Worm (Caenorhabditis elegans) whole organism, L4 larva: ENCODE data around the gene R04F11.5.

Experiments
- F26F4.8 ChIP-seq: fragments of 200-800 bp; sonication (Bioruptor generic); conservative IDR thresholded peaks from 2 replicates; pipeline ENCODE4 v1.3.6; 2022; ENCODE audit warnings: missing genetic modification characterization, missing compliant biosample characterization
- F44E2.7 ChIP-seq: fragments of 200-800 bp; sonication (Bioruptor generic); IDR thresholded peaks from 2 replicates; pipeline ENCODE4 v2.1.2; 2022; ENCODE audit warnings: missing genetic modification characterization, missing compliant biosample characterization
- F49E8.2 ChIP-seq: sonication (generic microtip); optimal IDR thresholded peaks from 2 replicates; lab custom pipeline; 2016; ENCODE audit warnings: missing compliant biosample characterization, mild to moderate bottlenecking, missing genetic modification characterization, borderline replicate concordance
- T20F7.1 ChIP-seq: fragments of 200-800 bp; sonication (Bioruptor generic); optimal IDR thresholded peaks from 2 replicates; lab custom pipeline; 2018; ENCODE audit warnings: mild to moderate bottlenecking, missing genetic modification characterization, missing compliant biosample characterization
- ZK546.5 ChIP-seq, 2 experiments: sonication (generic microtip); optimal IDR thresholded peaks; 2 replicates each; lab custom pipeline; 2017; ENCODE audit warnings: missing biosample characterization in 2 of 2, missing genetic modification characterization in 2 of 2
- aly-2 ChIP-seq: sonication (generic microtip); optimal IDR thresholded peaks from 2 replicates; lab custom pipeline; 2018; ENCODE audit warnings: missing biosample characterization, missing genetic modification characterization
- ceh-20 ChIP-seq: fragments of 200-800 bp; sonication (Bioruptor generic); IDR thresholded peaks from 2 replicates; pipeline ENCODE4 v1.3.6; 2022; ENCODE audit warnings: missing genetic modification reagents, missing genetic modification characterization, missing compliant biosample characterization
- ceh-44 ChIP-seq: fragments of 200-800 bp; sonication (Bioruptor generic); IDR thresholded peaks from 2 replicates; pipeline ENCODE4 v1.3.6; 2022; ENCODE audit warnings: missing genetic modification reagents, missing genetic modification characterization, missing compliant biosample characterization
- ceh-82 ChIP-seq: sonication (generic microtip); optimal IDR thresholded peaks from 2 replicates; lab custom pipeline; 2017; ENCODE audit warnings: missing biosample characterization, missing genetic modification characterization
- ctbp-1 ChIP-seq: fragments of 200-800 bp; sonication (Bioruptor generic); IDR thresholded peaks from 2 replicates; pipeline ENCODE4 v1.3.6; 2022; ENCODE audit warnings: missing genetic modification reagents, missing genetic modification characterization, missing compliant biosample characterization
- duxl-1 ChIP-seq: sonication (generic microtip); optimal IDR thresholded peaks from 2 replicates; lab custom pipeline; 2016; ENCODE audit warnings: mild to moderate bottlenecking, missing genetic modification characterization, moderate library complexity, missing compliant biosample characterization; ENCODE audit not compliant: poor library complexity
- egl-27 ChIP-seq: sonication (generic microtip); optimal IDR thresholded peaks from 3 replicates; lab custom pipeline; 2017; ENCODE audit warnings: missing biosample characterization, missing genetic modification reagents, missing genetic modification characterization
- egl-43 ChIP-seq: fragments of 200-800 bp; sonication (Bioruptor generic); IDR thresholded peaks from 2 replicates; pipeline ENCODE4 v1.3.6; 2022; ENCODE audit warnings: missing genetic modification reagents, missing genetic modification characterization, missing compliant biosample characterization
- fos-1 ChIP-seq: fragments of 150-350 bp; optimal IDR thresholded peaks from 2 replicates; lab custom pipeline; 2014; ENCODE audit warnings: missing biosample characterization, missing genetic modification characterization
- hmg-1.1 ChIP-seq: fragments of 200-800 bp; sonication (Bioruptor generic); IDR thresholded peaks from 2 replicates; pipeline ENCODE4 v1.3.6; 2022; ENCODE audit warnings: missing genetic modification reagents, missing genetic modification characterization, missing compliant biosample characterization
- lim-7 ChIP-seq: fragments of 200-800 bp; sonication (Bioruptor generic); IDR thresholded peaks from 2 replicates; pipeline ENCODE4 v1.3.6; 2022; ENCODE audit warnings: missing genetic modification characterization, missing compliant biosample characterization
- lin-29 ChIP-seq: fragments of 200-800 bp; sonication (Bioruptor generic); IDR thresholded peaks from 2 replicates; pipeline ENCODE4 v1.3.6; 2022; ENCODE audit warnings: missing genetic modification reagents, missing genetic modification characterization, missing compliant biosample characterization
- lin-38 ChIP-seq: fragments of 200-800 bp; sonication (Bioruptor generic); IDR thresholded peaks from 2 replicates; pipeline ENCODE4 v1.3.6; 2022; ENCODE audit warnings: missing genetic modification reagents, missing genetic modification characterization, missing compliant biosample characterization
- lsy-2 ChIP-seq, 2 experiments: fragments of 150-350 bp in 1 of 2; sonication (generic microtip) in 1 of 2; optimal IDR thresholded peaks; 2 replicates each; lab custom pipeline; 2014 to 2017; ENCODE audit warnings: missing biosample characterization in 2 of 2, missing genetic modification characterization in 2 of 2
- mdt-29 ChIP-seq: fragments of 200-800 bp; sonication (Bioruptor generic); IDR thresholded peaks from 2 replicates; pipeline ENCODE4 v1.3.6; 2022; ENCODE audit warnings: missing genetic modification reagents, missing genetic modification characterization, missing compliant biosample characterization
- mxl-2 ChIP-seq: fragments of 200-800 bp; sonication (Bioruptor generic); conservative IDR thresholded peaks from 2 replicates; pipeline ENCODE4 v1.3.6; 2022; ENCODE audit warnings: missing genetic modification reagents, missing genetic modification characterization, missing compliant biosample characterization
- mxl-3 ChIP-seq: fragments of 200-800 bp; sonication (Bioruptor generic); optimal IDR thresholded peaks from 2 replicates; lab custom pipeline; 2018; ENCODE audit warnings: mild to moderate bottlenecking, missing genetic modification characterization, missing compliant biosample characterization
- nhr-11 ChIP-seq: fragments of 150-350 bp; optimal IDR thresholded peaks from 2 replicates; lab custom pipeline; 2014; ENCODE audit warnings: missing biosample characterization, missing genetic modification characterization
- nhr-237 ChIP-seq: sonication (generic microtip); optimal IDR thresholded peaks from 2 replicates; lab custom pipeline; 2017; ENCODE audit warnings: missing biosample characterization, missing genetic modification characterization
- nhr-28 ChIP-seq: fragments of 150-350 bp; optimal IDR thresholded peaks from 2 replicates; lab custom pipeline; 2014; ENCODE audit warnings: missing biosample characterization, missing genetic modification characterization
- pqm-1 ChIP-seq: sonication (generic microtip); optimal IDR thresholded peaks from 2 replicates; lab custom pipeline; 2017; ENCODE audit warnings: missing biosample characterization, missing genetic modification characterization
- rbr-2 ChIP-seq: sonication (generic microtip); optimal IDR thresholded peaks from 2 replicates; lab custom pipeline; 2016; ENCODE audit warnings: missing genotype, missing genetic modification characterization, missing compliant biosample characterization
- sdz-12 ChIP-seq: fragments of 200-800 bp; sonication (Bioruptor generic); optimal IDR thresholded peaks from 2 replicates; lab custom pipeline; 2018; ENCODE audit warnings: mild to moderate bottlenecking, missing genetic modification characterization, missing compliant biosample characterization
- skn-1 ChIP-seq: fragments of 150-350 bp; optimal IDR thresholded peaks from 2 replicates; lab custom pipeline; 2014; ENCODE audit warnings: missing biosample characterization, missing genetic modification characterization
- snpc-1.2 ChIP-seq: fragments of 200-800 bp; sonication (Bioruptor generic); IDR thresholded peaks from 2 replicates; pipeline ENCODE4 v1.3.6; 2022; ENCODE audit warnings: missing genetic modification reagents, missing genetic modification characterization, missing compliant biosample characterization
- spr-1 ChIP-seq: sonication (generic microtip); optimal IDR thresholded peaks from 2 replicates; lab custom pipeline; 2016; ENCODE audit warnings: mild to moderate bottlenecking, missing genetic modification characterization, missing compliant biosample characterization
- tag-97 ChIP-seq: fragments of 200-800 bp; sonication (Bioruptor generic); IDR thresholded peaks from 2 replicates; pipeline ENCODE4 v1.3.6; 2022; ENCODE audit warnings: missing genetic modification characterization, missing compliant biosample characterization
- unc-130 ChIP-seq: sonication (generic microtip); optimal IDR thresholded peaks from 2 replicates; lab custom pipeline; 2016; ENCODE audit warnings: missing genetic modification reagents, missing genetic modification characterization, missing compliant biosample characterization
- vab-7 ChIP-seq: fragments of 200-800 bp; sonication (Bioruptor generic); IDR thresholded peaks from 2 replicates; pipeline ENCODE4 v1.3.6; 2022; ENCODE audit warnings: missing genetic modification reagents, missing genetic modification characterization, missing compliant biosample characterization
- zag-1 ChIP-seq: fragments of 150-350 bp; optimal IDR thresholded peaks from 2 replicates; lab custom pipeline; 2014; ENCODE audit warnings: missing biosample characterization, missing genetic modification characterization
- zip-2 ChIP-seq: fragments of 150-350 bp; optimal IDR thresholded peaks from 2 replicates; lab custom pipeline; 2014; ENCODE audit warnings: missing biosample characterization, missing genetic modification characterization

Gene R04F11.5

DNA sequence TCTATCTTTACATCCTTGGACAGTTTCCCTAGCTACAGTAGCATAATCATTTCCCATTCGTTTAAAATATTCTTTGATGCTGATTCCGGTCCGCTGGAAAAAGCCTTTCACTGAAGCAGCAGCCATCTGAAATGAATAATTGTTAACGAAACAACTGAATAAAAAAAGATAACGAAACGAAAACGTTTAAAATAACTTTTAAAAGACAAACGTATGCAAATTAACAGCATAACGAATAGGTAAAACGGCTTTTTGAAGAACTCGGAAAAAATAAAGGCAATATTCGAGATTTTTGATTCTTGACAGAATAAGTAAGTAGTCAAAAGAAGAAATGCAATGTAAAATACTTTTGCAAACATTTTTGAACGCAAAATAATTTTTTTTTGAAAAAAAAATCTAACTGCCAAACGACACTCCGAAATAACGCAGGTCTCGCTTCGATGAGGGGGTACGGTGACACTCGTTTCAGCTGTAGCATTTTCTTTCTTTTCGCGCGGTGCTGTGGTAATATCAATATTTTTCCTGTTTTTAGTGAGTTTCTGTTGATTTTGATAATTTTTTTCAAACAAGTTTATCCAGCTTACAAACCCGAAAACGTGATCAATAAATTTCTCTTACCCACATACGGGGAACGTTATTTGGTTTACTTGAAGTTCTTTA lies at the start of gene R04F11.5, which contains the start of gene R04F11.2 (continued):
- TF ChIP-seq skn-1 (no peak), sdz-12 (GFP tag; lab: Kevin White, UChicago) (no peak), ceh-44 (GFP tag; lab: Robert Waterston, UW) (no peak), snpc-1.2 (GFP tag; lab: Robert Waterston, UW) (no peak)

DNA sequence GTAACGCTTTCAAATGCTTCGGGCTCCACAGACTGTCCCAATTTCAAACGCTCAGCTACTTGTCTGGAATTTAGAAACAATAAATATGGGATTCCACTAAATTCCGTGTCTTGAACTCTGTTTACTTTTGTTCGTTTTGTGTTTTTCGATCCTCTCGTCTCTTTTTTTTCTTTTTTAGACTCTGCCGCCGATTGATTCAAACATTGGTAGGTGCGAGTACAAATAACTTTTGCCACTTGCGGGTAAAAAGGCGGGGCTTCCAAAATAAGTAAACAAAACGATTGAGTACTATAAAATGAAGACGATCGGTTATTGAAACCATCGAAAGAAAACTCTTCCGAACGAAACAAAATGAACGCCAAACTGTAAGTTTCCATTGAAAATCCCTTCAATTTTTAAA lies 47.3 kb upstream of the R04F11.5 start, which contains the start of gene fipr-2:
TSS of gene fipr-2 (plus strand) at position 245 of the 400 bp plus-strand sequence.
- TF ChIP-seq duxl-1 (tag; lab: Kevin White, UChicago) (no peak), zip-2 (tag; lab: Kevin White, UChicago) (no peak), nhr-237 (tag; lab: Kevin White, UChicago) (no peak), spr-1 (tag; lab: Kevin White, UChicago) (no peak), rbr-2 (no peak), lsy-2 (tag; optimal IDR thresholded peaks at IDR 0.05; lab: Kevin White, UChicago) (no peak), mxl-3 (GFP tag; lab: Kevin White, UChicago) (no peak), nhr-28 (tag; lab: Kevin White, UChicago) (no peak)

DNA sequence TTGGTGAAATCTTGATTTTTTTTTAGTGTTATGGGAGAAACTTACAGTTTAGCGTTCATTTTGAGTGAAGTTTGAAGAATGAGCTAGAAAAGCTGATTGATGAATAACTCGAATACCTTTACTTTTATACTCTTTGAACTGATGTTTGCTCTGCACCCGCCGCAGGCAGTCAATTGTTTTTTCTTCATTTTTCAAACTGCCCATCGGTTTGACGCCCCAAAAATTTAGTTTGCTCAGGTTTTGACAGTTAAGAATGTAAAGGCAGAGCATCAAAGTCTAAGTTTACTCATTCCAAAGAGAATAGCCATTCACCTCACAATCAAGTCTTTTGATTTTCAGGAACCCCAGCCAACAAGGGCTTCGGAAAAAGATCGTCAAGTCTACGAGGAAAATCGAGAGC lies 43.8 kb upstream of the R04F11.5 start, which contains the start of gene fipr-1:
TSS of gene fipr-1 (minus strand) at position 101 of the 400 bp plus-strand sequence.
- TF ChIP-seq tag-97 (GFP tag; lab: Robert Waterston, UW) (no peak), mxl-2 (GFP tag; lab: Robert Waterston, UW) (no peak), aly-2 (tag; lab: Kevin White, UChicago) (no peak), egl-43 (GFP tag; lab: Robert Waterston, UW) (no peak), lin-38 (GFP tag; lab: Robert Waterston, UW) (no peak)
- TF ChIP-seq, all 104 proteins: peak for 0

DNA sequence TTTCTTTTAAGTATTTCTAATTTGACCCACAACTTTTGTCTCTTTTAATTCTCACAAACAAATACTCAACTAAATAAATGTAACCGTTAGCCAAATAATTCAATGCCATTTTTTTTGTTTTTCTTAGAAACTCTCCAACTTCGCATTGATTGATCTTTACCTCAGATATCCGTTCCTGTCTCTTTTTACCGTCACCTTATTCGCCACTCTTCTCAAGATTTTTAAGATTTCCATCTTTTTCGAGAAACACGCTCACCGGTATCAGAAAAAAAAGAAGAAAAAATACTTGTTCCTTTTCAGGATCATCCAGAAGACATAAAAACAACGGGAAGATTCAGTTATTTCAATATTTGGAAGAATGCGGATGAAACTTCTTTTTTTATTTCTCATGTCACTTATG lies 40.5 kb upstream of the R04F11.5 start, which contains the start of gene F23H12.5:
TSS of gene F23H12.5 (plus strand) at position 301 of the 400 bp plus-strand sequence.
- TF ChIP-seq zag-1 (no peak), pqm-1 (tag; lab: Kevin White, UChicago) (no peak), ZK546.5 (tag; optimal IDR thresholded peaks at IDR 0.05; lab: Kevin White, UChicago) (no peak), ctbp-1 (GFP tag; lab: Robert Waterston, UW) (no peak), fos-1 (tag; lab: Kevin White, UChicago) (no peak), mdt-29 (no peak), ceh-20 (GFP tag; lab: Robert Waterston, UW) (no peak)

DNA sequence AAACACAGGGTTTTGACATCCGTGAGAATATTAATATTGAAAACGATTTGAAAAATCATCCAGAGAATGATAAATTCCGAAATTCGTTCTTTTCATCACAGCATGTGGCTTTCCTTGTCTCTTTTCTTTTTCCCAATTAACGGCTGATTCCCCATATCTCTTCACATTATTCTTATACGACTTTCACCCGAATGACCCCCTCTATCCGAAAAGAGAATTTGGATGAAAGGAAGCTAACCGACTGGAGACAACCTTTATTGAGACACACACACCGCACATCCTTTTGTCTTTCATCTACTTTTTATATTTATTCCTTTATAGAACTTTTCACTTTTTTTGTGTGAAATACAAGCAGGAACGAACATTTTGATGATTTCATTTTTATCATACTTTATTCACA lies 39.8 kb upstream of the R04F11.5 start:
- no peak for TF ChIP-seq F26F4.8 (GFP tag; lab: Robert Waterston, UW)
- no peak for TF ChIP-seq nhr-11 (tag; lab: Kevin White, UChicago)
- TF ChIP-seq lin-29 (GFP tag; lab: Robert Waterston, UW) = no peak
- TF ChIP-seq egl-27 (tag; lab: Kevin White, UChicago) = no peak
- no peak for TF ChIP-seq F49E8.2
- no peak for TF ChIP-seq ZK546.5 (tag; optimal IDR thresholded peaks at IDR 0.05; lab: Kevin White, UChicago)
- TF ChIP-seq mxl-2 (GFP tag; lab: Robert Waterston, UW) = no peak
- TF ChIP-seq hmg-1.1 (GFP tag; lab: Robert Waterston, UW) = no peak
- no peak for TF ChIP-seq unc-130 (GFP tag; lab: Kevin White, UChicago)
- no peak for TF ChIP-seq zip-2 (tag; lab: Kevin White, UChicago)
- TF ChIP-seq ceh-82 (tag; lab: Kevin White, UChicago) = no peak
- no peak for TF ChIP-seq vab-7 (GFP tag; lab: Robert Waterston, UW)
- no peak for TF ChIP-seq F44E2.7 (GFP tag; lab: Robert Waterston, UW)
- no peak for TF ChIP-seq T20F7.1 (GFP tag; lab: Kevin White, UChicago)
- TF ChIP-seq lim-7 = no peak
- TF ChIP-seq, all 104 proteins: peak for 0
